Fruit fly (Drosophila melanogaster): ENCODE results near the gene amd.

Gene amd

dm6 chr2L:19131905-19132402 is 22.0 kb downstream of the amd start, which contains the start of the genes AsnRS and DCTN6-p27 (continued):
- TF ChIP-seq gem (tag; optimal IDR thresholded peaks at IDR 0.05) (peak; percentile 76), onecut (GFP tag; IDR thresholded peaks at IDR 0.05) (peak; percentile 48; the same call in 1 of the 2 replicates), CG8478 (optimal IDR thresholded peaks at IDR 0.05) (no peak), ci (GFP tag; IDR thresholded peaks at IDR 0.05) (peak; percentile 70), CG14965 (GFP tag; optimal IDR thresholded peaks at IDR 0.05; ENCODE audit: borderline replicate concordance) (no peak), CG2116 (GFP tag; optimal IDR thresholded peaks at IDR 0.05) (peak; percentile 82), CG42726 (GFP tag; IDR thresholded peaks at IDR 0.05; ENCODE audit: partially characterized antibody) (peak; percentile 49; the same call in 1 of the 2 replicates), grau (tag; optimal IDR thresholded peaks at IDR 0.05) (peak; percentile 67), CG4360 (GFP tag; IDR thresholded peaks at IDR 0.05) (no peak), dysf (GFP tag; IDR thresholded peaks at IDR 0.05) (peak; percentile 62; the same call in 2 of the 3 replicates), gsb (GFP tag; IDR thresholded peaks at IDR 0.05) (no peak), Xbp1 (GFP tag; optimal IDR thresholded peaks at IDR 0.05) (peak; percentile 80), row (GFP tag; IDR thresholded peaks at IDR 0.05) (peak; percentile 65), CG7786 (GFP tag; optimal IDR thresholded peaks at IDR 0.05) (peak; percentile 22), aop (GFP tag; IDR thresholded peaks at IDR 0.05) (no peak), jigr1 (GFP tag; IDR thresholded peaks at IDR 0.05) (peak; percentile 25; the same call in 1 of the 3 replicates), mld (GFP tag; IDR thresholded peaks at IDR 0.05; ENCODE audit: partially characterized antibody) (peak; percentile 4; the same call in 1 of the 3 replicates), CTCF (GFP tag; optimal IDR thresholded peaks at IDR 0.05) (no peak), chinmo (GFP tag; IDR thresholded peaks at IDR 0.05; ENCODE audit: partially characterized antibody) (peak; percentile 76; the same call in 2 of the 4 replicates), CG8944 (GFP tag; optimal IDR thresholded peaks at IDR 0.05) (peak; percentile 23), H2.0 (GFP tag; IDR thresholded peaks at IDR 0.05) (peak; percentile 45; the same call in 1 of the 2 replicates), Hr51 (GFP tag; optimal IDR thresholded peaks at IDR 0.05) (peak; percentile 46 to 65), vvl (GFP tag; IDR thresholded peaks at IDR 0.05) (peak; percentile 84), CG13424 (tag; optimal IDR thresholded peaks at IDR 0.05) (peak; percentile 62), CG15011 (GFP tag; optimal IDR thresholded peaks at IDR 0.05) (no peak), Gug (GFP tag; IDR thresholded peaks at IDR 0.05) (peak; percentile 81), jumu (GFP tag; optimal IDR thresholded peaks at IDR 0.05) (peak; percentile 40), CG11093 (GFP tag; IDR thresholded peaks at IDR 0.05) (0 out of 3 replicates have a peak, but pooled peaks have one; percentile 39), CG15479 (GFP tag; optimal IDR thresholded peaks at IDR 0.05) (no peak), Taf1 (GFP tag; IDR thresholded peaks at IDR 0.05) (no peak), hbn (GFP tag; IDR thresholded peaks at IDR 0.05; ENCODE audit: partially characterized antibody) (peak; percentile 63), cg (GFP tag; optimal IDR thresholded peaks at IDR 0.05) (no peak), CG17912 (GFP tag; optimal IDR thresholded peaks at IDR 0.05) (peak; percentile 3), CG12391 (tag; optimal IDR thresholded peaks at IDR 0.05) (peak; percentile 79), CG18599 (GFP tag; optimal IDR thresholded peaks at IDR 0.05) (peak; percentile 78), CG1647 (GFP tag; optimal IDR thresholded peaks at IDR 0.05) (peak; percentile 49), CG10462 (GFP tag; optimal IDR thresholded peaks at IDR 0.05) (peak; percentile 56), PHDP (tag; optimal IDR thresholded peaks at IDR 0.05) (peak; percentile 57), CG15073 (GFP tag; optimal IDR thresholded peaks at IDR 0.05) (no peak), CG2199 (GFP tag; IDR thresholded peaks at IDR 0.05) (peak; percentile 60; the same call in 1 of the 3 replicates), Gsc (GFP tag; IDR thresholded peaks at IDR 0.05) (no peak), CG10321 (GFP tag; IDR thresholded peaks at IDR 0.05) (no peak), CG13624 (GFP tag; optimal IDR thresholded peaks at IDR 0.05) (peak; percentile 57), klu (GFP tag; IDR thresholded peaks at IDR 0.05) (no peak), vfl (GFP tag; optimal IDR thresholded peaks at IDR 0.05) (peak; percentile 69), CG3995 (GFP tag; optimal IDR thresholded peaks at IDR 0.05) (peak; percentile 38), Jarid2 (GFP tag; optimal IDR thresholded peaks at IDR 0.05) (peak; percentile 12), GATAe (GFP tag; conservative IDR thresholded peaks at IDR 0.05) (no peak), dimm (GFP tag; IDR thresholded peaks at IDR 0.05) (no peak), CG7987 (GFP tag; optimal IDR thresholded peaks at IDR 0.05) (peak; percentile 50), Sin3A (optimal IDR thresholded peaks at IDR 0.05) (no peak)
